Fruit fly (Drosophila melanogaster) whole organism, wandering third instar larva: ENCODE results near the gene Edg78E.

ENCODE experiments used
- CrebA ChIP-seq: fragments of 200-800 bp; sonication (Bioruptor generic); optimal IDR thresholded peaks from 2 replicates; lab custom pipeline; 2016; ENCODE audit warnings: missing biosample characterization, mild to moderate bottlenecking, missing genetic modification characterization, borderline replicate concordance
- Dfd ChIP-seq: fragments of >200 bp; optimal IDR thresholded peaks from 2 replicates; lab custom pipeline; 2017; ENCODE audit warnings: missing biosample characterization, missing genetic modification characterization
- Dif ChIP-seq: fragments of 200-275, 200-300 bp; sonication (Bioruptor generic); optimal IDR thresholded peaks from 2 replicates; lab custom pipeline; 2018; ENCODE audit warnings: missing biosample characterization, missing genetic modification characterization; ENCODE audit not compliant: partially characterized antibody
- Hr83 ChIP-seq: fragments of 200-300 bp; sonication (Bioruptor generic); optimal IDR thresholded peaks from 2 replicates; lab custom pipeline; 2016; ENCODE audit warnings: missing biosample characterization, mild to moderate bottlenecking, missing genetic modification characterization, moderate library complexity; ENCODE audit not compliant: poor library complexity, severe bottlenecking
- Rel ChIP-seq, 2 experiments: fragments of 200-800 bp; sonication (Bioruptor generic) in 1 of 2; optimal IDR thresholded peaks; 2 replicates in 1 of 2; 3 replicates in 1 of 2; lab custom pipeline; 2016 to 2019; ENCODE audit warnings: mild to moderate bottlenecking in 2 of 2, missing biosample characterization in 2 of 2, missing genetic modification characterization in 2 of 2, moderate library complexity in 1 of 2
- brk ChIP-seq: fragments of 200-800 bp; sonication (Bioruptor generic); optimal IDR thresholded peaks from 2 replicates; lab custom pipeline; 2016; ENCODE audit warnings: missing biosample characterization, mild to moderate bottlenecking, missing genetic modification characterization
- dmrt93B ChIP-seq: fragments of 200-800 bp; sonication (Bioruptor generic); optimal IDR thresholded peaks from 2 replicates; lab custom pipeline; 2018; ENCODE audit warnings: missing biosample characterization, mild to moderate bottlenecking, missing genetic modification characterization
- h ChIP-seq: fragments of 200-800 bp; sonication (Bioruptor generic); optimal IDR thresholded peaks from 3 replicates; lab custom pipeline; 2016; ENCODE audit warnings: missing biosample characterization, mild to moderate bottlenecking, missing genetic modification characterization
- psq ChIP-seq: fragments of 200-800 bp; sonication (Bioruptor generic); optimal IDR thresholded peaks from 3 replicates; lab custom pipeline; 2017; ENCODE audit warnings: missing biosample characterization, mild to moderate bottlenecking, missing genetic modification characterization, moderate library complexity
- sv ChIP-seq: fragments of 200-800 bp; sonication (Bioruptor generic); optimal IDR thresholded peaks from 3 replicates; lab custom pipeline; 2016; ENCODE audit warnings: missing biosample characterization, missing genetic modification characterization
- tai ChIP-seq: sonication (Bioruptor generic); optimal IDR thresholded peaks from 2 replicates; lab custom pipeline; 2016; ENCODE audit warnings: missing biosample characterization, missing genetic modification characterization
- woc ChIP-seq: sonication (Bioruptor generic); optimal IDR thresholded peaks from 2 replicates; lab custom pipeline; 2016; ENCODE audit warnings: missing biosample characterization, mild to moderate bottlenecking, missing genetic modification characterization

- TF ChIP-seq sv (GFP tag; lab: Kevin White, UChicago) (peak; percentile 67), psq (GFP tag; lab: Kevin White, UChicago) (peak; percentile 30), tai (GFP tag; lab: Kevin White, UChicago) (no peak), woc (peak; percentile 57), brk (GFP tag; lab: Kevin White, UChicago) (no peak), dmrt93B (peak; percentile 24), Dif (GFP tag; lab: Kevin White, UChicago) (peak; percentile 32), Dfd (GFP tag; lab: Kevin White, UChicago) (no peak), CrebA (GFP tag; lab: Kevin White, UChicago) (no peak), Rel (GFP tag; optimal IDR thresholded peaks at IDR 0.05; lab: Kevin White, UChicago) (no peak), Rel (tag; optimal IDR thresholded peaks at IDR 0.05; lab: Kevin White, UChicago) (no peak), Hr83 (GFP tag; lab: Kevin White, UChicago) (no peak), h (GFP tag; lab: Kevin White, UChicago) (peak; percentile 58)
These were observed 21.0 kb downstream of the Edg78E start for dm6 chr3L:21276296-21277257.
